Fruit fly (Drosophila melanogaster) whole organism, prepupa: Measurements from ENCODE around the gene nis.

Experiments
- Blimp-1 ChIP-seq: fragments of 200-800 bp; sonication (Bioruptor generic); optimal IDR thresholded peaks from 3 replicates; lab custom pipeline; 2017; ENCODE audit warnings: missing biosample characterization, missing genetic modification characterization, mild to moderate bottlenecking, moderate library complexity, missing genetic modification reagents
- CG15336 ChIP-seq: fragments of 200-800 bp; sonication (Bioruptor generic); IDR thresholded peaks from 2 replicates; pipeline ENCODE4 v1.3.6; 2022; ENCODE audit warnings: missing biosample characterization, missing genetic modification characterization
- CG34406 ChIP-seq: fragments of 200-800 bp; sonication (Bioruptor generic); optimal IDR thresholded peaks from 3 replicates; lab custom pipeline; 2016; ENCODE audit warnings: missing biosample characterization, missing genetic modification characterization
- CG4318 ChIP-seq: fragments of 200-800 bp; sonication (Bioruptor generic); optimal IDR thresholded peaks from 3 replicates; lab custom pipeline; 2017; ENCODE audit warnings: missing biosample characterization, mild to moderate bottlenecking, missing genetic modification characterization
- CG6854 ChIP-seq: fragments of 200-800 bp; sonication (Bioruptor generic); optimal IDR thresholded peaks from 2 replicates; lab custom pipeline; 2017; ENCODE audit warnings: missing biosample characterization, mild to moderate bottlenecking, missing genetic modification characterization
- Lpt ChIP-seq: fragments of 200-800 bp; sonication (Bioruptor generic); optimal IDR thresholded peaks from 3 replicates; lab custom pipeline; 2016; ENCODE audit warnings: missing biosample characterization, missing genetic modification characterization
- OdsH ChIP-seq: fragments of 200-800 bp; sonication (Bioruptor generic); optimal IDR thresholded peaks from 3 replicates; lab custom pipeline; 2016; ENCODE audit warnings: missing biosample characterization, missing genetic modification characterization
- Sox102F ChIP-seq: fragments of 200-800 bp; sonication (Bioruptor generic); optimal IDR thresholded peaks from 2 replicates; lab custom pipeline; 2016; ENCODE audit warnings: missing biosample characterization, mild to moderate bottlenecking, missing genetic modification characterization
- fd59A ChIP-seq: fragments of 200-800 bp; sonication (Bioruptor generic); optimal IDR thresholded peaks from 2 replicates; lab custom pipeline; 2017; ENCODE audit warnings: missing biosample characterization, mild to moderate bottlenecking, missing genetic modification characterization, missing genetic modification reagents
- lz ChIP-seq: fragments of 200-800 bp; sonication (Bioruptor generic); optimal IDR thresholded peaks from 3 replicates; lab custom pipeline; 2016; ENCODE audit warnings: missing biosample characterization, missing genetic modification characterization

dm6 chr2L:1628502-1628864 is 41.5 kb upstream of the nis start:
- TF ChIP-seq CG4318, result no peak
- no peak for TF ChIP-seq lz (GFP tag; lab: Kevin White, UChicago)
- TF ChIP-seq OdsH (GFP tag; lab: Kevin White, UChicago), result no peak
- TF ChIP-seq Sox102F, result no peak
- no peak for TF ChIP-seq CG15336 (GFP tag; lab: Robert Waterston, UW)
- TF ChIP-seq fd59A (GFP tag; lab: Kevin White, UChicago), result no peak
- TF ChIP-seq CG6854 (GFP tag; lab: Kevin White, UChicago), result no peak
- TF ChIP-seq CG34406 (GFP tag; lab: Kevin White, UChicago), result no peak
- TF ChIP-seq Blimp-1 (GFP tag; lab: Kevin White, UChicago), result no peak
- TF ChIP-seq Lpt (GFP tag; lab: Kevin White, UChicago), result no peak
